Fruit fly (Drosophila melanogaster): ENCODE measurements around the gene Ide.

Gene Ide

dm6 chr3L:20384086-20384810, 8.6 kb upstream of the Ide start, which contains the start of the genes CG5498 and fbl (continued):
- TF ChIP-seq CG15336 (GFP tag; IDR thresholded peaks at IDR 0.05) (peak; percentile 52; the same call in 1 of the 2 replicates), net (GFP tag; optimal IDR thresholded peaks at IDR 0.05) (peak; percentile 59), Eip93F (GFP tag; optimal IDR thresholded peaks at IDR 0.05) (no peak), CG10631 (GFP tag; optimal IDR thresholded peaks at IDR 0.05) (peak; percentile 80), acj6 (GFP tag; optimal IDR thresholded peaks at IDR 0.05) (peak; percentile 76), Lpt (GFP tag; optimal IDR thresholded peaks at IDR 0.05) (peak; percentile 27), Gug (GFP tag; IDR thresholded peaks at IDR 0.05) (0 out of 2 replicates have a peak, but pooled peaks have one; percentile 43), CG6163 (GFP tag; IDR thresholded peaks at IDR 0.05) (peak; percentile 68), ss (GFP tag; optimal IDR thresholded peaks at IDR 0.05) (peak in 1 of 2 experiments; percentile 54), Hr39 (GFP tag; optimal IDR thresholded peaks at IDR 0.05) (peak; percentile 65), fkh (GFP tag; optimal IDR thresholded peaks at IDR 0.05) (peak; percentile 86), CG8119 (GFP tag; IDR thresholded peaks at IDR 0.05) (peak; percentile 71; the same call in 2 of the 3 replicates)

DNA sequence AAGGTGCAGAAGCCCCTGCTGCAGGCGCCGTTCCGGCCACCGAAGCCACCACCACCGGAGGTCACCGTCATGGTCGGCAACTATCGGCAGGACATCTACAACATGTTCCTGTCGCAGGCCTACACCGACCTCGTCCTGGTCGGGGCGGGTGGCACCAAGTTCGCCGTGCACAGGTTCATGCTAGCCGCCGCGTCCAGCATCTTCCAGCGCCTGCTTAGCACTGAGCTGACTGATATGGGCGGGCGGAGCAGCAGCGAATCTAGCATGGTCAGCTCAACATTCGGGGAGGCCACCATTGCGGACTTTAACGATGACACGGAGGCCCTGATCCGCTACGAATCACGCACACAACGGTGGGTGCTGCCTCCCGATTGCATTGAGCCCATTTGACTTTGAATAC, 3.8 kb upstream of the Ide start:
- TF ChIP-seq CG3919 (GFP tag; optimal IDR thresholded peaks at IDR 0.05) (no peak), cyc (GFP tag; optimal IDR thresholded peaks at IDR 0.05) (no peak), topi (GFP tag; optimal IDR thresholded peaks at IDR 0.05) (no peak), Ets21C (GFP tag; optimal IDR thresholded peaks at IDR 0.05) (no peak), CG11294 (GFP tag; IDR thresholded peaks at IDR 0.05) (no peak), lz (GFP tag; optimal IDR thresholded peaks at IDR 0.05) (no peak), CG11902 (GFP tag; optimal IDR thresholded peaks at IDR 0.05) (no peak), net (GFP tag; optimal IDR thresholded peaks at IDR 0.05) (no peak), salr (GFP tag; optimal IDR thresholded peaks at IDR 0.05) (no peak), vri (GFP tag; optimal IDR thresholded peaks at IDR 0.05) (no peak), dsx (GFP tag; optimal IDR thresholded peaks at IDR 0.05; ENCODE audit: poor library complexity, severe bottlenecking) (no peak), CG34406 (GFP tag; optimal IDR thresholded peaks at IDR 0.05) (no peak), achi (GFP tag; optimal IDR thresholded peaks at IDR 0.05) (no peak), Hr39 (GFP tag; optimal IDR thresholded peaks at IDR 0.05) (no peak), Eip93F (GFP tag; optimal IDR thresholded peaks at IDR 0.05) (no peak)

dm6 chr3L:20376564-20376920, 846 bp upstream of the Ide start:
- TF ChIP-seq Eip78C (GFP tag) (peak; percentile 72), Sox102F (GFP tag; optimal IDR thresholded peaks at IDR 0.05) (no peak), svp (GFP tag) (peak; percentile 86)

dm6 chr3L:20375467-20375866, 229 bp downstream of the Ide start:
- TF ChIP-seq CG4318 (GFP tag; optimal IDR thresholded peaks at IDR 0.05) (no peak), Lpt (GFP tag; optimal IDR thresholded peaks at IDR 0.05) (no peak), CG3919 (GFP tag; optimal IDR thresholded peaks at IDR 0.05) (no peak), fkh (GFP tag; optimal IDR thresholded peaks at IDR 0.05) (no peak), dac (GFP tag; optimal IDR thresholded peaks at IDR 0.05) (no peak), Ets96B (tag; optimal IDR thresholded peaks at IDR 0.05) (no peak), net (GFP tag; optimal IDR thresholded peaks at IDR 0.05) (no peak), eg (GFP tag; IDR thresholded peaks at IDR 0.05) (no peak), esn (GFP tag; optimal IDR thresholded peaks at IDR 0.05) (no peak), CG9139 (GFP tag; optimal IDR thresholded peaks at IDR 0.05) (no peak), Eip78C (GFP tag) (no peak), fd59A (GFP tag; optimal IDR thresholded peaks at IDR 0.05) (no peak), lz (GFP tag; optimal IDR thresholded peaks at IDR 0.05) (no peak), Hr4 (GFP tag; optimal IDR thresholded peaks at IDR 0.05) (no peak), OdsH (GFP tag; optimal IDR thresholded peaks at IDR 0.05) (no peak), CG11294 (GFP tag; IDR thresholded peaks at IDR 0.05) (no peak), Eip93F (GFP tag; optimal IDR thresholded peaks at IDR 0.05) (no peak), CG10631 (GFP tag; optimal IDR thresholded peaks at IDR 0.05) (no peak), CG8632 (GFP tag; optimal IDR thresholded peaks at IDR 0.05) (no peak)

Data from whole organism, prepupa.